Worm (Caenorhabditis elegans) whole organism, L4/young adult: ENCODE data around the gene T28F12.1.

Experiments
- W03F9.2 ChIP-seq: fragments of 150-350 bp; optimal IDR thresholded peaks from 2 replicates; lab custom pipeline; 2014; ENCODE audit warnings: missing biosample characterization, missing genetic modification characterization
- dao-5 ChIP-seq: sonication (generic microtip); optimal IDR thresholded peaks from 2 replicates; lab custom pipeline; 2016; ENCODE audit warnings: missing genotype, missing genetic modification characterization, moderate library complexity, missing compliant biosample characterization
- him-1 ChIP-seq: sonication (generic microtip); optimal IDR thresholded peaks from 2 replicates; lab custom pipeline; 2016; ENCODE audit warnings: missing genotype, missing genetic modification reagents, missing genetic modification characterization, missing compliant biosample characterization

DNA sequence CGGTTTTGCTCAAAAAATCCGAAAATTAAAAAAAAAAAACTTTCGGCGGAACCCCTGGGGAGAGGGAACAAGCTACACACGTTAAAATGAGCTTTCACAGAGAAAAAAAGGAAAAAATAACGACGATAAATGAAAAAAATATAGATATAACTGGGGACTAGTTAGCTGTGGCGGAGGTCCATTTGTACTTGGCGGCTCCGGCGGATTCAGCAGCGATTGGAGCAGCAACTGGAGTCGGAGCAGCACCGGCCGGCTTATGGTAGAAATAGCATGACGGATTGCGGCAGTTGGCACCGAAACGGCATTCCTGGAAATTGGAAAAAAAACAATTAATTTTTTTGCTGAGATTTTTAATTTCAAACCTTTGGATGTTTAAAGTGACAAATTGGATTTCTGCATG lies 49.7 kb downstream of the T28F12.1 start:
- TF ChIP-seq him-1 (tag; lab: Kevin White, UChicago): no peak
- no peak for TF ChIP-seq W03F9.2
- no peak for TF ChIP-seq dao-5 (tag; lab: Kevin White, UChicago)
